Worm (Caenorhabditis elegans) whole organism, early embryonic: Measurements from ENCODE around the gene ccd-5.
A peak's percentile ranks its signal among the peaks of the same experiment; 100 is the strongest.

Experiments
- B0310.2 ChIP-seq: sonication (generic microtip); optimal IDR thresholded peaks from 2 replicates; lab custom pipeline; 2016; ENCODE audit warnings: mild to moderate bottlenecking, missing genetic modification characterization, missing compliant biosample characterization
- F13C5.2 ChIP-seq: sonication (generic microtip); optimal IDR thresholded peaks from 2 replicates; lab custom pipeline; 2017; ENCODE audit warnings: mild to moderate bottlenecking, missing genetic modification characterization, inconsistent platforms, missing compliant biosample characterization
- aly-1 ChIP-seq: sonication (generic microtip); optimal IDR thresholded peaks from 2 replicates; lab custom pipeline; 2016; ENCODE audit warnings: missing genetic modification characterization, missing compliant biosample characterization
- ama-1 ChIP-seq: fragments of 150-350 bp; optimal IDR thresholded peaks from 2 replicates; lab custom pipeline; 2014
- ceh-13 ChIP-seq: fragments of 200-800 bp; sonication (Bioruptor generic); optimal IDR thresholded peaks from 2 replicates; lab custom pipeline; 2018; ENCODE audit warnings: mild to moderate bottlenecking, missing genetic modification characterization, missing compliant biosample characterization
- ceh-36 ChIP-seq: sonication (generic microtip); optimal IDR thresholded peaks from 2 replicates; lab custom pipeline; 2016; ENCODE audit warnings: missing genetic modification characterization, inconsistent platforms, missing compliant biosample characterization
- ets-7 ChIP-seq: sonication (generic microtip); optimal IDR thresholded peaks from 2 replicates; lab custom pipeline; 2016; ENCODE audit warnings: missing genotype, missing genetic modification characterization, missing compliant biosample characterization
- flt-1 ChIP-seq: fragments of 200-800 bp; sonication (Bioruptor generic); IDR thresholded peaks from 2 replicates; pipeline ENCODE4 v1.3.6; 2022; ENCODE audit warnings: missing genetic modification characterization, missing compliant biosample characterization
- hmbx-1 ChIP-seq: sonication (generic microtip); optimal IDR thresholded peaks from 2 replicates; lab custom pipeline; 2016; ENCODE audit warnings: mild to moderate bottlenecking, missing genetic modification characterization, missing compliant biosample characterization
- hmg-4 ChIP-seq: fragments of 200-800 bp; sonication (Bioruptor generic); optimal IDR thresholded peaks from 2 replicates; lab custom pipeline; 2018; ENCODE audit warnings: mild to moderate bottlenecking, missing genetic modification characterization, missing compliant biosample characterization
- hnd-1 ChIP-seq: sonication (generic microtip); optimal IDR thresholded peaks from 2 replicates; lab custom pipeline; 2016; ENCODE audit warnings: missing genetic modification characterization, missing compliant biosample characterization
- pes-1 ChIP-seq: fragments of 200-800 bp; sonication (Bioruptor generic); IDR thresholded peaks from 2 replicates; pipeline ENCODE4 v1.3.6; 2022; ENCODE audit warnings: missing genetic modification reagents, missing genetic modification characterization, missing compliant biosample characterization
- scrt-1 ChIP-seq: fragments of 200-800 bp; sonication (Bioruptor generic); IDR thresholded peaks from 2 replicates; pipeline ENCODE4 v1.3.6; 2022; ENCODE audit warnings: missing genetic modification characterization, missing compliant biosample characterization
- sea-1 ChIP-seq: fragments of 200-800 bp; sonication (Bioruptor generic); conservative IDR thresholded peaks from 2 replicates; pipeline ENCODE4 v1.3.6; 2022; ENCODE audit warnings: missing genetic modification characterization, missing compliant biosample characterization
- tbx-11 ChIP-seq: fragments of 200-800 bp; sonication (Bioruptor generic); IDR thresholded peaks from 2 replicates; pipeline ENCODE4 v1.3.6; 2022; ENCODE audit warnings: missing genetic modification characterization, missing compliant biosample characterization
- tbx-37 ChIP-seq: fragments of 200-800 bp; sonication (Bioruptor generic); conservative IDR thresholded peaks from 2 replicates; pipeline ENCODE4 v1.3.6; 2022; ENCODE audit warnings: missing genetic modification reagents, missing genetic modification characterization, missing compliant biosample characterization
- tra-4 ChIP-seq: sonication (generic microtip); optimal IDR thresholded peaks from 2 replicates; lab custom pipeline; 2017; ENCODE audit warnings: missing genetic modification characterization, missing compliant biosample characterization

Gene ccd-5

DNA sequence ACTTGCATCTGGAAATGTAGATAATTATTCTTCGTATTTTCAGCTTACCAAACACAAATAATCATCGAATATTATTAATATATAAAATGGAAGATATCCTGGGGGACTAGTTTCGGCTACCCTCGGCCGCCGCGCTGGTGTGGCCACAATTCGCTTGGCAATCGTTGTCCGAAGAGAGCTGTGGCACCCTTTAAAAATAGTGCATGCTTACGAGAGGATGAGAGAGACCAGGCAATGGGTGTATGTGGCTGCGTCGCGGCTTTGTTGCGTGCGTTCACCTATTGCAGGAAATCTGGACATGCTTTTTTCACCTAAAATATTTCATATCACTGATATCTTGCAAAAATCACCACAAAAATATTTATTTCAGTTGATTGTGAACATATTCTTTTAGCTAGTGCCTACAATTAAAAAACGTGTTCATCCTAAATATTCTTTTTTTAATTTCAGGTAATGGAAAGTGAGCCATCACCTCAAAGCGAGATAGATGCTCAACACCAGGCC, at the start of gene ccd-5, which contains the start of gene F52H2.1:
Gene ccd-5 (minus strand): TSS at position 8 of the 504 bp plus-strand sequence.
Gene F52H2.1 (plus strand): TSS at position 454 of the 504 bp plus-strand sequence.
- no peak for TF ChIP-seq ceh-36
- peak; percentile 66 for TF ChIP-seq F13C5.2 (tag; lab: Kevin White, UChicago)
- peak; percentile 53 for TF ChIP-seq hmg-4 (GFP tag; lab: Kevin White, UChicago)
- TF ChIP-seq B0310.2: no peak
- TF ChIP-seq tra-4 (tag; lab: Kevin White, UChicago): no peak

ce11 chrX:2620280-2620679, 47.8 kb upstream of the ccd-5 start:
- no peak for TF ChIP-seq ceh-13 (GFP tag; lab: Kevin White, UChicago)
- no peak for TF ChIP-seq hmbx-1 (tag; lab: Kevin White, UChicago)
- TF ChIP-seq scrt-1 (GFP tag; lab: Robert Waterston, UW): no peak
- no peak for TF ChIP-seq flt-1 (GFP tag; lab: Robert Waterston, UW)
- TF ChIP-seq F13C5.2 (tag; lab: Kevin White, UChicago): no peak
- no peak for TF ChIP-seq tbx-11

DNA sequence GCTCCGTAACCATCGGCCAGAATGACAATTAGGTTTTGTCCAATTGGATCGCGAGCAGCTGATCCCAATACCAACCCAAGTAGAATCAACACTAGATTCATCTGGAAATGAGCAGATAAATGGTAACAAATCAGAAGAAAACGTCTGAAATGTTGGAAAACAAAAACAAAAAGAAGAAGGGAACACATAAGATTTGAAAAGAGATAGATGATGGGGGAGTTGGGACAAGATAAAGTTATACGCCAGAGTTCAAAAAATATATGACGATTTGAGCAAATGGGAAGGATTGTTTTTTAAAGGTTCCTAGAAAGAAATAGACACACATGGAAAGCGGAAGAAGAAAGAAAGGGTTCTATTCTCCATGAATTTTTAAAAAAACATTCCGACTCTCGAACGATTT, 43.2 kb upstream of the ccd-5 start, which contains the start of gene T03G6.3:
Gene T03G6.3 (minus strand): TSS at position 101 of the 400 bp plus-strand sequence.
- TF ChIP-seq tbx-11 (no peak), B0310.2 (no peak), F13C5.2 (tag; lab: Kevin White, UChicago) (no peak), hnd-1 (no peak), scrt-1 (GFP tag; lab: Robert Waterston, UW) (no peak), aly-1 (no peak), tbx-37 (no peak), sea-1 (no peak), ceh-13 (GFP tag; lab: Kevin White, UChicago) (no peak)

- TF ChIP-seq pes-1 (GFP tag; lab: Robert Waterston, UW) (no peak), hmg-4 (GFP tag; lab: Kevin White, UChicago) (no peak), ets-7 (tag; lab: Kevin White, UChicago) (no peak), tbx-11 (no peak), ceh-13 (GFP tag; lab: Kevin White, UChicago) (no peak), ama-1 (lab: Kevin White, UChicago) (no peak), tbx-37 (no peak)
Observed at ce11 chrX:2614158-2614557, 41.7 kb upstream of the ccd-5 start.

DNA sequence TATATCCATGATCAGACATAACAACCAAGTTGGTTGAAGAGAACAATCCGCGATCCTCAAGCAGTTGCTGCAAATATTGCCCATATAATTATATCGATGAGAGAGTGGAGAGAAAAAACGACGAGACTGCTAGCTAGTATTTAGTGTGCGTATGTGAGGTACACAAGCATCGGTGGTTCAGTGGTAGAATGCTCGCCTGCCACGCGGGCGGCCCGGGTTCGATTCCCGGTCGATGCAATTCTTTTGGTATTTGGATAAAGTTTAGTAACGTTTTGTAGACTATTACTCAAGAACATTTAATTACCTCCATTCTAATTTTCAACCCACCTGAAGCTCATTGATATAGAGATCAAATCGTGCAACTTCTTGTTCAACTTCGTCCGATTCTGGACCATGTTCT, 40.6 kb upstream of the ccd-5 start:
- TF ChIP-seq ceh-13 (GFP tag; lab: Kevin White, UChicago) (peak; percentile 80), tra-4 (tag; lab: Kevin White, UChicago) (peak; percentile 52), sea-1 (peak; percentile 90), flt-1 (GFP tag; lab: Robert Waterston, UW) (peak; percentile 88), F13C5.2 (tag; lab: Kevin White, UChicago) (peak; percentile 69), ets-7 (tag; lab: Kevin White, UChicago) (peak; percentile 8), tbx-37 (peak; percentile 89), ama-1 (lab: Kevin White, UChicago) (no peak), pes-1 (GFP tag; lab: Robert Waterston, UW) (peak; percentile 93), B0310.2 (peak; percentile 78), scrt-1 (GFP tag; lab: Robert Waterston, UW) (peak; percentile 92), ceh-36 (peak; percentile 83), aly-1 (peak; percentile 79), hmbx-1 (tag; lab: Kevin White, UChicago) (peak; percentile 52), hmg-4 (GFP tag; lab: Kevin White, UChicago) (peak; percentile 89), tbx-11 (peak; percentile 89), hnd-1 (peak; percentile 61)

ce11 chrX:2607522-2608278, 35.2 kb upstream of the ccd-5 start, which contains the start of gene T03G6.1:
Gene T03G6.1, plus strand, starts transcription at chrX:2608228.
- TF ChIP-seq B0310.2 (no peak), pes-1 (GFP tag; lab: Robert Waterston, UW) (no peak), hmg-4 (GFP tag; lab: Kevin White, UChicago) (no peak), flt-1 (GFP tag; lab: Robert Waterston, UW) (no peak), ets-7 (tag; lab: Kevin White, UChicago) (no peak)

ce11 chrX:2604358-2605016, 32.0 kb upstream of the ccd-5 start:
- no peak for TF ChIP-seq ets-7 (tag; lab: Kevin White, UChicago)
- TF ChIP-seq F13C5.2 (tag; lab: Kevin White, UChicago): no peak
- TF ChIP-seq ceh-13 (GFP tag; lab: Kevin White, UChicago): no peak
- no peak for TF ChIP-seq hmbx-1 (tag; lab: Kevin White, UChicago)
- TF ChIP-seq aly-1: no peak
